Fruit fly (Drosophila melanogaster): ENCODE data around the gene CG14011.

The CG14011 gene

DNA sequence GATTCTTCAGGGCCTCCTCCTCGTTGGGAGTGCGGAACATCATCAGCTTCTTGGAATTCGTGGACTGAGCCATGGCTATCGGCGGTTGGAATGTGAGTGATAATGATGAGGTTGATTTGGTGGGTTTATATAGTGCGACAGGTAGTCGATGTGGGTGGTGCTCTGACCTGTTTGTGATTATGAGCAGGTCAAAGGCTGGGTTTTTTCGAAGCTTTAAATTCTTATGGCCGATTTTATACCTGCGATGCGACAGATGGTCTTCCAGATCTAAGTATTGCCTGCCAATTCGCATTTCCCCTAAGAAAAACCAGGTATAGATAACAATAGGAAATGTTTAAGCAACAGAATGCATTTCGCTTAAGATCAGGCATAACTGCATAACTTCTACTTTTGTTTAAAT lies 30.2 kb downstream of the CG14011 start, which contains the start of gene CG14014:
CG14014 (minus strand) TSS at position 101 of the 400 bp plus-strand sequence.
- TF ChIP-seq h (GFP tag; optimal IDR thresholded peaks at IDR 0.05): no peak
- no peak for TF ChIP-seq dsf (GFP tag; optimal IDR thresholded peaks at IDR 0.05; ENCODE audit: borderline replicate concordance)
- no peak for TF ChIP-seq Dfd (GFP tag; optimal IDR thresholded peaks at IDR 0.05)
- TF ChIP-seq CG32264 (GFP tag; optimal IDR thresholded peaks at IDR 0.05): no peak
- no peak for TF ChIP-seq pan (optimal IDR thresholded peaks at IDR 0.05)
- TF ChIP-seq fru (GFP tag; optimal IDR thresholded peaks at IDR 0.05): no peak
- TF ChIP-seq OdsH (GFP tag; optimal IDR thresholded peaks at IDR 0.05): no peak
- TF ChIP-seq dmrt93B (GFP tag; optimal IDR thresholded peaks at IDR 0.05): no peak
- no peak for TF ChIP-seq Myc (optimal IDR thresholded peaks at IDR 0.05)
- TF ChIP-seq Dif (GFP tag; optimal IDR thresholded peaks at IDR 0.05; ENCODE audit: partially characterized antibody): no peak
- TF ChIP-seq GATAd (GFP tag; optimal IDR thresholded peaks at IDR 0.05): no peak
- no peak for TF ChIP-seq Hr78 (GFP tag; optimal IDR thresholded peaks at IDR 0.05)
- TF ChIP-seq foxo (GFP tag; optimal IDR thresholded peaks at IDR 0.05): no peak
- TF ChIP-seq sage (GFP tag; optimal IDR thresholded peaks at IDR 0.05): no peak
- no peak for TF ChIP-seq ey (GFP tag; optimal IDR thresholded peaks at IDR 0.05)
- no peak for TF ChIP-seq Rel (GFP tag; optimal IDR thresholded peaks at IDR 0.05)
- TF ChIP-seq Rel (tag; optimal IDR thresholded peaks at IDR 0.05): no peak
- TF ChIP-seq CrebA (GFP tag; optimal IDR thresholded peaks at IDR 0.05; ENCODE audit: borderline replicate concordance): no peak
- no peak for TF ChIP-seq dl (GFP tag; optimal IDR thresholded peaks at IDR 0.05; ENCODE audit: insufficient read depth in 1 of 2, partially characterized antibody in 2 of 2)
- no peak for TF ChIP-seq Sp1 (GFP tag; optimal IDR thresholded peaks at IDR 0.05)
- TF ChIP-seq sv (GFP tag; optimal IDR thresholded peaks at IDR 0.05): no peak

DNA sequence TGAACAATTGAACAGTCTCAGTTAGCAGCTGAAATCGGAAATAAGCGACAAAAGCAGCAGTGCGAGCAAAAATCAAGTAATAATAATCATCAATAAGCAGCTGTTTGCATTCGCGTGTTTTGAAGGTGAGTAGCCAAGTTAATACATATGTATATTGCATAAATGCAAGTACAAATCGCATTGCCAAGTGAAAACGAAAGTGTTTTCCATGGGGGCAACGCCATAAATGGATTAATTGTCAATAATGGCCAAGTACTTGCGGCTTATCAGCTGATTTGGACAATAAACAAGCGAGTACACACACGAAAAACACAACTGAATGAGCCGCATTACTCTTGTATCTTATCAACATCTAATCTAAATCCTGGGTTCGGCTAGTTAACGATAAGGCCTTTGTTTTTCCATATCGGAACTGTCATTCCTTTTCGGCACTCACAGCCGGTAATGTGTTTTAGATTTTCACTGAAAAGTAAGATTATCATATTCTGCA lies 33.6 kb downstream of the CG14011 start:
- TF ChIP-seq Dif (GFP tag; optimal IDR thresholded peaks at IDR 0.05; ENCODE audit: partially characterized antibody) (peak; percentile 13), Myc (optimal IDR thresholded peaks at IDR 0.05) (no peak), rgr (GFP tag; optimal IDR thresholded peaks at IDR 0.05) (peak; percentile 67), Mio (GFP tag; optimal IDR thresholded peaks at IDR 0.05) (no peak)

- TF ChIP-seq Dif (GFP tag; optimal IDR thresholded peaks at IDR 0.05; ENCODE audit: partially characterized antibody) (no peak), fru (GFP tag; optimal IDR thresholded peaks at IDR 0.05) (peak; percentile 48), h (GFP tag; optimal IDR thresholded peaks at IDR 0.05) (peak; percentile 72), Dfd (GFP tag; optimal IDR thresholded peaks at IDR 0.05) (no peak), psq (GFP tag; optimal IDR thresholded peaks at IDR 0.05) (peak; percentile 90), GATAd (GFP tag; optimal IDR thresholded peaks at IDR 0.05) (no peak), Hr83 (GFP tag; optimal IDR thresholded peaks at IDR 0.05; ENCODE audit: poor library complexity, severe bottlenecking) (no peak), Myc (optimal IDR thresholded peaks at IDR 0.05) (no peak), usp (GFP tag; optimal IDR thresholded peaks at IDR 0.05) (no peak), dsf (GFP tag; optimal IDR thresholded peaks at IDR 0.05; ENCODE audit: borderline replicate concordance) (no peak), HLH106 (tag; optimal IDR thresholded peaks at IDR 0.05) (peak; percentile 76), foxo (GFP tag; optimal IDR thresholded peaks at IDR 0.05) (peak in 1 of 2 experiments; percentile 70), pan (optimal IDR thresholded peaks at IDR 0.05) (no peak), sage (GFP tag; optimal IDR thresholded peaks at IDR 0.05) (peak; percentile 12), jim (GFP tag; optimal IDR thresholded peaks at IDR 0.05) (no peak), Sp1 (GFP tag; optimal IDR thresholded peaks at IDR 0.05) (no peak), ey (GFP tag; optimal IDR thresholded peaks at IDR 0.05) (peak; percentile 28), woc (GFP tag; optimal IDR thresholded peaks at IDR 0.05) (peak; percentile 71), rgr (GFP tag; optimal IDR thresholded peaks at IDR 0.05) (peak; percentile 31), lola (GFP tag; optimal IDR thresholded peaks at IDR 0.05) (no peak), Mio (GFP tag; optimal IDR thresholded peaks at IDR 0.05) (no peak), CrebA (GFP tag; optimal IDR thresholded peaks at IDR 0.05; ENCODE audit: borderline replicate concordance) (no peak), dmrt93B (GFP tag; optimal IDR thresholded peaks at IDR 0.05) (peak; percentile 61), sv (GFP tag; optimal IDR thresholded peaks at IDR 0.05) (peak; percentile 78), CG9705 (GFP tag; optimal IDR thresholded peaks at IDR 0.05) (peak; percentile 3), Vsx2 (GFP tag; optimal IDR thresholded peaks at IDR 0.05; ENCODE audit: partially characterized antibody) (peak; percentile 56), Hnf4 (GFP tag; optimal IDR thresholded peaks at IDR 0.05) (peak; percentile 14), N (GFP tag; optimal IDR thresholded peaks at IDR 0.05) (no peak), Hr78 (GFP tag; optimal IDR thresholded peaks at IDR 0.05) (no peak), br (GFP tag; optimal IDR thresholded peaks at IDR 0.05) (peak; percentile 26), OdsH (GFP tag; optimal IDR thresholded peaks at IDR 0.05) (peak; percentile 20), brk (GFP tag; optimal IDR thresholded peaks at IDR 0.05) (peak; percentile 61), dl (GFP tag; optimal IDR thresholded peaks at IDR 0.05; ENCODE audit: insufficient read depth in 1 of 2, partially characterized antibody in 2 of 2) (peak in 1 of 2 experiments; percentile 18), Abd-B (GFP tag; optimal IDR thresholded peaks at IDR 0.05) (no peak), Jra (GFP tag; optimal IDR thresholded peaks at IDR 0.05) (no peak), Rel (GFP tag; optimal IDR thresholded peaks at IDR 0.05) (no peak), Rel (tag; optimal IDR thresholded peaks at IDR 0.05) (no peak), CG32264 (GFP tag; optimal IDR thresholded peaks at IDR 0.05) (no peak), tai (GFP tag; optimal IDR thresholded peaks at IDR 0.05) (no peak)
These were observed 34.2 kb downstream of the CG14011 start, which contains the start of gene Oscillin for dm6 chr2L:5546518-5547287. Gene Oscillin, plus strand, starts transcription at chr2L:5547086.
